Worm (Caenorhabditis elegans): ENCODE results near the gene sod-5.

DNA sequence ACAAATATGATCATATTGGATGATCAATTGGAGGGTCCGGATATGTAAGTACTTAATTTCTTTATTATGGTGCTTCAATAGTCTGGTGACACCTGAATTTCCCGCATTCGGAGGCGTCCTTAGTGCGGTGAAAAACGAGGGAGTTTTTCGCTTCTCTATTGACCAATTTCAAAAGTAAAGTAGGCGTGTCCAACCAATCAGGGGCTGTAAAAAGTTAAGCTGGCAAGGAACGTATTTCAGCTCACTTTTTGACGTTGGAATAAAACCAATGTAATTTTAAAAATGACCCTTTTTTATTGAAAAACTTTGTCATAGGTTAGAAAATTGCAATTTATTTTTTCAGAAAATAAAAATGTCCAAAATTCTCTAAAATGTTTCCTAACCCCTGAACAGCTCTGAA lies 7.8 kb upstream of the sod-5 start:
- TF ChIP-seq lin-13 (tag; optimal IDR thresholded peaks at IDR 0.05): no peak
- no peak for TF ChIP-seq pha-4 (tag; optimal IDR thresholded peaks at IDR 0.05)
- TF ChIP-seq unc-62 (GFP tag; optimal IDR thresholded peaks at IDR 0.05): no peak
- TF ChIP-seq blmp-1 (tag; optimal IDR thresholded peaks at IDR 0.05): no peak
- no peak for TF ChIP-seq ces-1 (GFP tag; optimal IDR thresholded peaks at IDR 0.05)
- no peak for TF ChIP-seq elt-3 (tag; optimal IDR thresholded peaks at IDR 0.05)
- no peak for TF ChIP-seq lsy-2 (tag; optimal IDR thresholded peaks at IDR 0.05)
- TF ChIP-seq unc-39 (tag; optimal IDR thresholded peaks at IDR 0.05): no peak
- no peak for TF ChIP-seq ham-2 (GFP tag; optimal IDR thresholded peaks at IDR 0.05)
- no peak for TF ChIP-seq M03D4.4 (tag; optimal IDR thresholded peaks at IDR 0.05)
- TF ChIP-seq nhr-12 (tag; optimal IDR thresholded peaks at IDR 0.05): no peak
